Fruit fly (Drosophila melanogaster): ENCODE data around the gene Ibf1.

The Ibf1 gene

dm6 chr3R:9239941-9240400, 18.8 kb upstream of the Ibf1 start (continued):
- TF ChIP-seq CG13287 (GFP tag; IDR thresholded peaks at IDR 0.05; ENCODE audit: partially characterized antibody) = peak; percentile 91
- TF ChIP-seq nmo (GFP tag; optimal IDR thresholded peaks at IDR 0.05) = peak; percentile 36
- peak; percentile 93 for TF ChIP-seq cg (GFP tag; optimal IDR thresholded peaks at IDR 0.05)
- TF ChIP-seq CG18262 (tag; optimal IDR thresholded peaks at IDR 0.05) = peak; percentile 25
- peak; percentile 54 for TF ChIP-seq CG12659 (GFP tag; optimal IDR thresholded peaks at IDR 0.05)
- TF ChIP-seq CG17186 (GFP tag; optimal IDR thresholded peaks at IDR 0.05) = peak; percentile 89
- TF ChIP-seq CG15514 (GFP tag; optimal IDR thresholded peaks at IDR 0.05) = peak; percentile 55
- TF ChIP-seq nerfin-1 (tag; optimal IDR thresholded peaks at IDR 0.05) = peak; percentile 21
- TF ChIP-seq row (GFP tag; IDR thresholded peaks at IDR 0.05) = peak; percentile 24; the same call in 1 of the 3 replicates
- TF ChIP-seq CG34224 (GFP tag; IDR thresholded peaks at IDR 0.05; ENCODE audit: partially characterized antibody) = peak; percentile 85; the same call in 2 of the 3 replicates
- peak in 1 of 2 experiments; percentile 14 for TF ChIP-seq Hr51 (GFP tag; optimal IDR thresholded peaks at IDR 0.05)
- no peak for TF ChIP-seq CG3407 (GFP tag; optimal IDR thresholded peaks at IDR 0.05)
- no peak for TF ChIP-seq aop (GFP tag; IDR thresholded peaks at IDR 0.05)
- peak; percentile 66 for TF ChIP-seq CG2129 (GFP tag; IDR thresholded peaks at IDR 0.05; ENCODE audit: partially characterized antibody)
- peak; percentile 28 for TF ChIP-seq vfl (GFP tag; optimal IDR thresholded peaks at IDR 0.05)
- TF ChIP-seq CG7271 (tag; optimal IDR thresholded peaks at IDR 0.05) = peak; percentile 27
- TF ChIP-seq CG9727 (GFP tag; optimal IDR thresholded peaks at IDR 0.05) = peak; percentile 16
- TF ChIP-seq CG10274 (GFP tag; optimal IDR thresholded peaks at IDR 0.05) = no peak
- TF ChIP-seq prd (optimal IDR thresholded peaks at IDR 0.05) = no peak
- TF ChIP-seq prd (GFP tag; IDR thresholded peaks at IDR 0.05) = no peak
- TF ChIP-seq amos (GFP tag; IDR thresholded peaks at IDR 0.05; ENCODE audit: partially characterized antibody) = peak; percentile 79
- TF ChIP-seq Hsf (GFP tag; optimal IDR thresholded peaks at IDR 0.05) = no peak
- TF ChIP-seq Stat92E (GFP tag; optimal IDR thresholded peaks at IDR 0.05) = peak in 1 of 3 experiments; percentile 66
- TF ChIP-seq dpn (GFP tag; optimal IDR thresholded peaks at IDR 0.05) = peak in 1 of 2 experiments; percentile 6
- TF ChIP-seq CG16813 (GFP tag; IDR thresholded peaks at IDR 0.05; ENCODE audit: partially characterized antibody) = peak; percentile 79
- TF ChIP-seq nom (GFP tag; optimal IDR thresholded peaks at IDR 0.05) = peak; percentile 59
- TF ChIP-seq fd102C (GFP tag; optimal IDR thresholded peaks at IDR 0.05) = no peak
- peak; percentile 87 for TF ChIP-seq nerfin-2 (GFP tag; IDR thresholded peaks at IDR 0.05; ENCODE audit: partially characterized antibody)
- TF ChIP-seq CG33213 (GFP tag; optimal IDR thresholded peaks at IDR 0.05) = peak; percentile 27
- peak; percentile 37; the same call in 1 of the 2 replicates for TF ChIP-seq Adf1 (GFP tag; IDR thresholded peaks at IDR 0.05)
- peak; percentile 75 for TF ChIP-seq CG17829 (tag; optimal IDR thresholded peaks at IDR 0.05)
- no peak for TF ChIP-seq CG10366 (GFP tag; IDR thresholded peaks at IDR 0.05)
- TF ChIP-seq CG7963 (GFP tag; IDR thresholded peaks at IDR 0.05; ENCODE audit: partially characterized antibody) = peak; percentile 81
- TF ChIP-seq kah (GFP tag; optimal IDR thresholded peaks at IDR 0.05) = no peak
- TF ChIP-seq eve (GFP tag; optimal IDR thresholded peaks at IDR 0.05) = no peak
- no peak for TF ChIP-seq CG11398 (GFP tag; optimal IDR thresholded peaks at IDR 0.05)
- peak; percentile 76 for TF ChIP-seq trem (tag; optimal IDR thresholded peaks at IDR 0.05)
- TF ChIP-seq CG9609 (GFP tag; optimal IDR thresholded peaks at IDR 0.05) = no peak
- peak; percentile 9 for TF ChIP-seq CG2120 (GFP tag; optimal IDR thresholded peaks at IDR 0.05)
- TF ChIP-seq Ets97D (GFP tag; optimal IDR thresholded peaks at IDR 0.05) = peak; percentile 55
- peak; percentile 88 for TF ChIP-seq stwl (tag; optimal IDR thresholded peaks at IDR 0.05)
- peak; percentile 89 for TF ChIP-seq bbx (GFP tag; IDR thresholded peaks at IDR 0.05; ENCODE audit: partially characterized antibody)
- TF ChIP-seq Trl (optimal IDR thresholded peaks at IDR 0.05) = peak; percentile 61 to 75
- no peak for TF ChIP-seq Trl (GFP tag; optimal IDR thresholded peaks at IDR 0.05)
- TF ChIP-seq Sin3A (optimal IDR thresholded peaks at IDR 0.05) = peak; percentile 8
- peak; percentile 58 for TF ChIP-seq CG14710 (tag; optimal IDR thresholded peaks at IDR 0.05)
- TF ChIP-seq CG17361 (GFP tag; IDR thresholded peaks at IDR 0.05) = peak; percentile 40; the same call in 2 of the 3 replicates
- no peak for TF ChIP-seq crp (GFP tag; optimal IDR thresholded peaks at IDR 0.05)
- no peak for TF ChIP-seq CrebB (tag; optimal IDR thresholded peaks at IDR 0.05)
